2 worm cellular contexts compared by ENCODE assay signal in genomic region chrII:4320455-4320854, ce11.
A peak's percentile ranks its signal among the peaks of the same experiment; 100 is the strongest.
TF ChIP-seq lines count a peak whose summit lies in the region.

TSS of gene Y52E8A.2 (plus strand) at chrII:4320836.

TF ChIP-seq in whole organism, L4 larva, 104 proteins besides CTCF, POLR2A, EP300 and RAD21:
- TF ChIP-seq zag-1 (tag; optimal IDR thresholded peaks at IDR 0.05; lab: Kevin White, UChicago) (no peak), unc-130 (GFP tag; optimal IDR thresholded peaks at IDR 0.05; lab: Kevin White, UChicago) (peak; percentile 12)

TF ChIP-seq in whole organism, young adult, 124 proteins besides CTCF, POLR2A, EP300 and RAD21:
- TF ChIP-seq lsy-27 (tag; optimal IDR thresholded peaks at IDR 0.05; lab: Kevin White, UChicago; ENCODE audit: borderline replicate concordance, insufficient read depth), result no peak
- peak; percentile 82 for TF ChIP-seq F33H1.4 (GFP tag; IDR thresholded peaks at IDR 0.05; lab: Robert Waterston, UW)
- TF ChIP-seq madf-6 (GFP tag; IDR thresholded peaks at IDR 0.05; lab: Robert Waterston, UW), result peak; percentile 73; the same call in 1 of the 2 replicates
- peak; percentile 95 for TF ChIP-seq lsl-1 (GFP tag; optimal IDR thresholded peaks at IDR 0.05; lab: Kevin White, UChicago)
- TF ChIP-seq D2030.7 (GFP tag; IDR thresholded peaks at IDR 0.05; lab: Robert Waterston, UW), result peak; percentile 37; the same call in 1 of the 2 replicates
- TF ChIP-seq ceh-91 (GFP tag; IDR thresholded peaks at IDR 0.05; lab: Robert Waterston, UW), result peak; percentile 47
- peak; percentile 66 for TF ChIP-seq xnd-1 (tag; optimal IDR thresholded peaks at IDR 0.05; lab: Kevin White, UChicago)
- no peak for TF ChIP-seq atf-7 (tag; optimal IDR thresholded peaks at IDR 0.05; lab: Kevin White, UChicago)
- TF ChIP-seq madf-8 (GFP tag; conservative IDR thresholded peaks at IDR 0.05; lab: Robert Waterston, UW), result peak; percentile 73
TF ChIP-seq in whole organism, young adult: peak in this region for 7.

Comparison
In these comparisons a context has a peak if more than half of its experiments do, and no peak if none do; other contexts are left out.
1. Of the 7 proteins assayed by ChIP-seq in both whole organism, young adult and whole organism, L4 larva: peak only in whole organism, young adult: none; only in whole organism, L4 larva: unc-130; in both: none; in neither: 6.